Fruit fly (Drosophila melanogaster): ENCODE data around the gene CG33271.

CG33271 gene

dm6 chr3L:11556637-11557036 lies 20.7 kb downstream of the CG33271 start (continued):
- TF ChIP-seq Tbp (GFP tag; optimal IDR thresholded peaks at IDR 0.05) (no peak), CG18476 (GFP tag; optimal IDR thresholded peaks at IDR 0.05) (no peak), HLHmδ (GFP tag; optimal IDR thresholded peaks at IDR 0.05) (no peak), CG12942 (GFP tag; optimal IDR thresholded peaks at IDR 0.05) (no peak), HLH3B (GFP tag; IDR thresholded peaks at IDR 0.05) (no peak), CG7556 (GFP tag; optimal IDR thresholded peaks at IDR 0.05) (peak; percentile 75), pho (GFP tag; optimal IDR thresholded peaks at IDR 0.05) (peak; percentile 7), CG11504 (tag; optimal IDR thresholded peaks at IDR 0.05) (peak; percentile 15), Side (GFP tag; optimal IDR thresholded peaks at IDR 0.05) (no peak), Bgb (GFP tag; IDR thresholded peaks at IDR 0.05; ENCODE audit: partially characterized antibody) (no peak), CG9932 (GFP tag; IDR thresholded peaks at IDR 0.05) (peak; percentile 31; the same call in 1 of the 2 replicates), tgo (GFP tag; IDR thresholded peaks at IDR 0.05) (no peak), CG9727 (GFP tag; optimal IDR thresholded peaks at IDR 0.05) (peak; percentile 51), CG31441 (GFP tag; IDR thresholded peaks at IDR 0.05) (peak; percentile 31; the same call in 1 of the 2 replicates), lab (GFP tag; optimal IDR thresholded peaks at IDR 0.05) (peak; percentile 54), CG4707 (GFP tag; optimal IDR thresholded peaks at IDR 0.05) (no peak), stc (GFP tag; IDR thresholded peaks at IDR 0.05) (no peak), grau (tag; optimal IDR thresholded peaks at IDR 0.05) (peak; percentile 61), CG4360 (GFP tag; IDR thresholded peaks at IDR 0.05) (no peak), CG17385 (GFP tag; optimal IDR thresholded peaks at IDR 0.05) (peak; percentile 19)

- TF ChIP-seq ci (GFP tag; IDR thresholded peaks at IDR 0.05) = peak; percentile 29; the same call in 2 of the 3 replicates
- no peak for TF ChIP-seq TFAM (GFP tag; optimal IDR thresholded peaks at IDR 0.05)
- TF ChIP-seq eve (GFP tag; optimal IDR thresholded peaks at IDR 0.05) = peak in 1 of 2 experiments; percentile 58
- peak; percentile 18 for TF ChIP-seq CG12071 (GFP tag; optimal IDR thresholded peaks at IDR 0.05)
- peak; percentile 38; the same call in 1 of the 2 replicates for TF ChIP-seq HLH3B (GFP tag; IDR thresholded peaks at IDR 0.05)
- TF ChIP-seq Trl (optimal IDR thresholded peaks at IDR 0.05) = no peak
- peak; percentile 32 for TF ChIP-seq Trl (GFP tag; optimal IDR thresholded peaks at IDR 0.05)
- TF ChIP-seq Hsf (GFP tag; optimal IDR thresholded peaks at IDR 0.05) = peak; percentile 57
- TF ChIP-seq CG7372 (GFP tag; IDR thresholded peaks at IDR 0.05) = no peak
- no peak for TF ChIP-seq sens-2 (GFP tag; IDR thresholded peaks at IDR 0.05)
- no peak; the same call in 1 of the 2 replicates for TF ChIP-seq CG10366 (GFP tag; IDR thresholded peaks at IDR 0.05)
- TF ChIP-seq CG13424 (tag; optimal IDR thresholded peaks at IDR 0.05) = peak; percentile 84
- TF ChIP-seq CG1602 (GFP tag; optimal IDR thresholded peaks at IDR 0.05) = peak; percentile 67
- TF ChIP-seq BtbVII (GFP tag; optimal IDR thresholded peaks at IDR 0.05) = peak; percentile 10
- peak; percentile 49 for TF ChIP-seq CG6854 (GFP tag; optimal IDR thresholded peaks at IDR 0.05)
- peak; percentile 82 for TF ChIP-seq dmrt11E (tag; optimal IDR thresholded peaks at IDR 0.05)
- peak; percentile 48 for TF ChIP-seq ind (GFP tag; optimal IDR thresholded peaks at IDR 0.05)
- no peak for TF ChIP-seq H2.0 (GFP tag; IDR thresholded peaks at IDR 0.05)
- peak; percentile 79 for TF ChIP-seq Sox100B (GFP tag; optimal IDR thresholded peaks at IDR 0.05)
- no peak for TF ChIP-seq ham (GFP tag; IDR thresholded peaks at IDR 0.05)
- peak; percentile 62 for TF ChIP-seq bab2 (GFP tag; optimal IDR thresholded peaks at IDR 0.05)
- no peak for TF ChIP-seq p53 (GFP tag; optimal IDR thresholded peaks at IDR 0.05)
- peak; percentile 96 for TF ChIP-seq chinmo (GFP tag; IDR thresholded peaks at IDR 0.05; ENCODE audit: partially characterized antibody)
- peak; percentile 46; the same call in 1 of the 2 replicates for TF ChIP-seq CG32772 (GFP tag; IDR thresholded peaks at IDR 0.05)
- TF ChIP-seq trh (GFP tag; optimal IDR thresholded peaks at IDR 0.05) = peak; percentile 46
- TF ChIP-seq bowl (GFP tag; IDR thresholded peaks at IDR 0.05) = no peak
- TF ChIP-seq Hmx (GFP tag; optimal IDR thresholded peaks at IDR 0.05) = no peak
- peak; percentile 48 for TF ChIP-seq NC2α (GFP tag; optimal IDR thresholded peaks at IDR 0.05)
- no peak for TF ChIP-seq zfh2 (GFP tag; optimal IDR thresholded peaks at IDR 0.05)
- TF ChIP-seq NC2β (GFP tag; optimal IDR thresholded peaks at IDR 0.05) = peak; percentile 27
- TF ChIP-seq fd3F (GFP tag; optimal IDR thresholded peaks at IDR 0.05) = peak; percentile 39
Observed at dm6 chr3L:11555662-11556460, 21.4 kb downstream of the CG33271 start.

All from whole organism, embryonic.